Worm (Caenorhabditis elegans): Measurements from ENCODE around the gene her-1.

- TF ChIP-seq sptf-1 (tag; optimal IDR thresholded peaks at IDR 0.05): no peak
- TF ChIP-seq lin-13 (tag; optimal IDR thresholded peaks at IDR 0.05): no peak
- no peak for TF ChIP-seq drap-1 (GFP tag; optimal IDR thresholded peaks at IDR 0.05)
- no peak for TF ChIP-seq mls-2 (tag; optimal IDR thresholded peaks at IDR 0.05)
- TF ChIP-seq nhr-28 (tag; optimal IDR thresholded peaks at IDR 0.05): no peak
- TF ChIP-seq ces-1 (GFP tag; optimal IDR thresholded peaks at IDR 0.05): no peak
- no peak for TF ChIP-seq cnd-1 (tag; optimal IDR thresholded peaks at IDR 0.05)
- TF ChIP-seq nhr-12 (tag; optimal IDR thresholded peaks at IDR 0.05): no peak
- peak; percentile 64 for TF ChIP-seq nhr-2 (tag; optimal IDR thresholded peaks at IDR 0.05)
Observed at ce11 chrV:9724021-9724671, 27.3 kb downstream of the her-1 start, which contains the start of gene slcr-46.3.

All from whole organism, mixed stage, embryonic.